Fruit fly (Drosophila melanogaster) whole organism, embryonic: ENCODE measurements around the gene Trf4-2.

Experiments used
- Asciz ChIP-seq: fragments of 200-800 bp; sonication (Bioruptor generic); optimal IDR thresholded peaks from 2 replicates; lab custom pipeline; 2017; ENCODE audit warnings: missing biosample characterization, mild to moderate bottlenecking, missing genetic modification characterization, missing genetic modification reagents
- CG10267 ChIP-seq: fragments of 200-800 bp; sonication (Bioruptor generic); optimal IDR thresholded peaks from 2 replicates; lab custom pipeline; 2018; ENCODE audit warnings: missing biosample characterization, mild to moderate bottlenecking, missing genetic modification characterization, moderate library complexity
- CG10565 ChIP-seq: fragments of 200-800 bp; sonication (Bioruptor generic); optimal IDR thresholded peaks from 3 replicates; lab custom pipeline; 2016; ENCODE audit warnings: missing biosample characterization, mild to moderate bottlenecking, missing genetic modification characterization
- CG13296 ChIP-seq: fragments of 200-800 bp; sonication (Bioruptor generic); optimal IDR thresholded peaks from 3 replicates; lab custom pipeline; 2018; ENCODE audit warnings: missing biosample characterization, mild to moderate bottlenecking, missing genetic modification characterization
- CG13424 ChIP-seq: fragments of 200-800 bp; sonication (Bioruptor generic); optimal IDR thresholded peaks from 2 replicates; lab custom pipeline; 2019; ENCODE audit warnings: missing biosample characterization, mild to moderate bottlenecking, missing genetic modification characterization, moderate library complexity
- CG13775 ChIP-seq: fragments of 200-800 bp; sonication (Bioruptor generic); optimal IDR thresholded peaks from 3 replicates; lab custom pipeline; 2017; ENCODE audit warnings: missing biosample characterization, mild to moderate bottlenecking, missing genetic modification characterization
- CG13894 ChIP-seq: fragments of 200-800 bp; sonication (Bioruptor generic); optimal IDR thresholded peaks from 3 replicates; lab custom pipeline; 2018; ENCODE audit warnings: missing biosample characterization, mild to moderate bottlenecking, missing genetic modification characterization, moderate library complexity
- CG14710 ChIP-seq: fragments of 200-800 bp; sonication (Bioruptor generic); optimal IDR thresholded peaks from 3 replicates; lab custom pipeline; 2019; ENCODE audit warnings: missing biosample characterization, mild to moderate bottlenecking, missing genetic modification characterization, moderate library complexity
- CG15073 ChIP-seq: fragments of 200-800 bp; sonication (Bioruptor generic); optimal IDR thresholded peaks from 2 replicates; lab custom pipeline; 2016; ENCODE audit warnings: missing biosample characterization, missing genetic modification characterization
- CG15696 ChIP-seq: fragments of 200-800 bp; sonication (Bioruptor generic); optimal IDR thresholded peaks from 2 replicates; lab custom pipeline; 2019; ENCODE audit warnings: missing biosample characterization, mild to moderate bottlenecking, missing genetic modification characterization, moderate library complexity
- CG16813 ChIP-seq: fragments of 200-800 bp; sonication (Bioruptor generic); IDR thresholded peaks from 3 replicates; pipeline ENCODE4 v1.3.6; 2022; ENCODE audit warnings: missing biosample characterization, missing genetic modification characterization; ENCODE audit not compliant: partially characterized antibody
- CG17385 ChIP-seq: fragments of 200-800 bp; sonication (Bioruptor generic); optimal IDR thresholded peaks from 3 replicates; lab custom pipeline; 2018; ENCODE audit warnings: missing biosample characterization, mild to moderate bottlenecking, missing genetic modification characterization
- CG1832 ChIP-seq: fragments of 200-800 bp; sonication (Bioruptor generic); optimal IDR thresholded peaks from 2 replicates; lab custom pipeline; 2017; ENCODE audit warnings: missing biosample characterization, mild to moderate bottlenecking, missing genetic modification characterization, inconsistent platforms
- CG2712 ChIP-seq: fragments of 200-800 bp; optimal IDR thresholded peaks from 3 replicates; lab custom pipeline; 2019; ENCODE audit warnings: missing biosample characterization, mild to moderate bottlenecking, missing genetic modification characterization, moderate library complexity
- CG30020 ChIP-seq: fragments of 200-800 bp; optimal IDR thresholded peaks from 2 replicates; lab custom pipeline; 2019; ENCODE audit warnings: missing biosample characterization, mild to moderate bottlenecking, missing genetic modification characterization, moderate library complexity
- CG31441 ChIP-seq: fragments of 200-800 bp; sonication (Bioruptor generic); IDR thresholded peaks from 2 replicates; pipeline ENCODE4 v1.3.6; 2022; ENCODE audit warnings: missing biosample characterization, missing genetic modification characterization
- CG33557 ChIP-seq: fragments of 200-800 bp; sonication (Bioruptor generic); optimal IDR thresholded peaks from 2 replicates; lab custom pipeline; 2019; ENCODE audit warnings: missing biosample characterization, mild to moderate bottlenecking, missing genetic modification characterization, moderate library complexity
- CG3847 ChIP-seq: fragments of 200-800 bp; sonication (Bioruptor generic); IDR thresholded peaks from 2 replicates; pipeline ENCODE4 v1.3.6; 2022; ENCODE audit warnings: missing biosample characterization, missing genetic modification characterization
- CG4730 ChIP-seq: fragments of 200-800 bp; sonication (Bioruptor generic); IDR thresholded peaks from 2 replicates; pipeline ENCODE4 v1.3.6; 2022; ENCODE audit warnings: missing biosample characterization, missing genetic modification characterization
- CG4820 ChIP-seq: fragments of 200-800 bp; sonication (Bioruptor generic); optimal IDR thresholded peaks from 3 replicates; lab custom pipeline; 2016; ENCODE audit warnings: missing biosample characterization, missing genetic modification characterization
- CG7556 ChIP-seq: fragments of 200-800 bp; sonication (Bioruptor generic); optimal IDR thresholded peaks from 2 replicates; lab custom pipeline; 2017; ENCODE audit warnings: missing biosample characterization, mild to moderate bottlenecking, missing genetic modification characterization
- CG7987 ChIP-seq: fragments of 200-800 bp; sonication (Bioruptor generic); optimal IDR thresholded peaks from 2 replicates; lab custom pipeline; 2018; ENCODE audit warnings: missing biosample characterization, mild to moderate bottlenecking, missing genetic modification characterization, moderate library complexity
- ERR ChIP-seq: fragments of 200-800 bp; sonication (Bioruptor generic); optimal IDR thresholded peaks from 2 replicates; lab custom pipeline; 2016; ENCODE audit warnings: missing biosample characterization, missing genetic modification characterization
- Fer3 ChIP-seq: fragments of 200-800 bp; sonication (Bioruptor generic); optimal IDR thresholded peaks from 2 replicates; lab custom pipeline; 2018; ENCODE audit warnings: missing biosample characterization, mild to moderate bottlenecking, missing genetic modification characterization, moderate library complexity
- Hr78 ChIP-seq, 2 experiments: fragments of 200-800 bp in 1 of 2; fragments of >200 bp in 1 of 2; sonication (Bioruptor generic) in 1 of 2; optimal IDR thresholded peaks; 2 replicates each; lab custom pipeline; 2017 to 2019; ENCODE audit warnings: missing biosample characterization in 2 of 2, missing genetic modification characterization in 2 of 2, mild to moderate bottlenecking in 1 of 2, moderate library complexity in 1 of 2
- Lim3 ChIP-seq: fragments of 200-800 bp; sonication (Bioruptor generic); IDR thresholded peaks from 2 replicates; pipeline ENCODE4 v1.3.6; 2022; ENCODE audit warnings: missing biosample characterization, missing genetic modification characterization
- Lpt ChIP-seq: fragments of >200 bp; optimal IDR thresholded peaks from 2 replicates; lab custom pipeline; 2018; ENCODE audit warnings: missing biosample characterization, missing genetic modification characterization
- NC2α ChIP-seq: fragments of 200-800 bp; sonication (Bioruptor generic); optimal IDR thresholded peaks from 2 replicates; lab custom pipeline; 2016; ENCODE audit warnings: missing biosample characterization, missing genetic modification characterization
- Usf ChIP-seq: fragments of 200-800 bp; sonication (Bioruptor generic); optimal IDR thresholded peaks from 2 replicates; lab custom pipeline; 2017; ENCODE audit warnings: missing genotype, missing biosample characterization, missing genetic modification characterization
- Xbp1 ChIP-seq: fragments of 200-800 bp; sonication (Bioruptor generic); optimal IDR thresholded peaks from 3 replicates; lab custom pipeline; 2016; ENCODE audit warnings: missing biosample characterization, mild to moderate bottlenecking, missing genetic modification characterization
- ac ChIP-seq: fragments of 200-800 bp; sonication (Bioruptor generic); optimal IDR thresholded peaks from 3 replicates; lab custom pipeline; 2017; ENCODE audit warnings: missing biosample characterization, mild to moderate bottlenecking, missing genetic modification characterization
- bbx ChIP-seq: fragments of 200-800 bp; sonication (Bioruptor generic); IDR thresholded peaks from 2 replicates; pipeline ENCODE4 v1.3.6; 2022; ENCODE audit warnings: missing biosample characterization, missing genetic modification characterization; ENCODE audit not compliant: partially characterized antibody
- bcd ChIP-seq: fragments of 200-800 bp; sonication (Bioruptor generic); optimal IDR thresholded peaks from 2 replicates; lab custom pipeline; 2017; ENCODE audit warnings: missing biosample characterization, mild to moderate bottlenecking, missing genetic modification characterization
- chinmo ChIP-seq: fragments of 200-800 bp; sonication (Bioruptor generic); IDR thresholded peaks from 4 replicates; pipeline ENCODE4 v1.3.6; 2022; ENCODE audit warnings: missing biosample characterization, missing genetic modification characterization; ENCODE audit not compliant: partially characterized antibody
- fru ChIP-seq: fragments of >200 bp; optimal IDR thresholded peaks from 2 replicates; lab custom pipeline; 2017
- ham ChIP-seq: fragments of 200-800 bp; sonication (Bioruptor generic); IDR thresholded peaks from 2 replicates; pipeline ENCODE4 v1.3.6; 2022; ENCODE audit warnings: missing biosample characterization, missing genetic modification characterization
- her ChIP-seq: fragments of 200-800 bp; sonication (Bioruptor generic); optimal IDR thresholded peaks from 2 replicates; lab custom pipeline; 2016; ENCODE audit warnings: missing biosample characterization, missing genetic modification characterization
- mirr ChIP-seq: fragments of 200-800 bp; sonication (Bioruptor generic); optimal IDR thresholded peaks from 3 replicates; lab custom pipeline; 2018; ENCODE audit warnings: missing biosample characterization, mild to moderate bottlenecking, missing genetic modification characterization
- nau ChIP-seq: fragments of 200-800 bp; sonication (Bioruptor generic); optimal IDR thresholded peaks from 3 replicates; lab custom pipeline; 2017; ENCODE audit warnings: missing biosample characterization, mild to moderate bottlenecking, missing genetic modification characterization, missing genetic modification reagents
- oc ChIP-seq: fragments of 200-800 bp; sonication (Bioruptor generic); optimal IDR thresholded peaks from 2 replicates; lab custom pipeline; 2018; ENCODE audit warnings: missing biosample characterization, mild to moderate bottlenecking, missing genetic modification characterization, moderate library complexity
- pb ChIP-seq: fragments of 200-800 bp; sonication (Bioruptor generic); optimal IDR thresholded peaks from 3 replicates; lab custom pipeline; 2016; ENCODE audit warnings: missing biosample characterization, missing genetic modification characterization
- pzg ChIP-seq: fragments of 200-800 bp; sonication (Bioruptor generic); optimal IDR thresholded peaks from 3 replicates; lab custom pipeline; 2018; ENCODE audit warnings: missing biosample characterization, mild to moderate bottlenecking, missing genetic modification characterization, moderate library complexity
- schlank ChIP-seq: fragments of 200-800 bp; sonication (Bioruptor generic); optimal IDR thresholded peaks from 2 replicates; lab custom pipeline; 2018; ENCODE audit warnings: missing biosample characterization, mild to moderate bottlenecking, missing genetic modification characterization
- scrt ChIP-seq: fragments of 200-800 bp; sonication (Bioruptor generic); optimal IDR thresholded peaks from 2 replicates; lab custom pipeline; 2018; ENCODE audit warnings: missing biosample characterization, mild to moderate bottlenecking, missing genetic modification characterization, moderate library complexity
- sna ChIP-seq: fragments of 200-800 bp; sonication (Bioruptor generic); IDR thresholded peaks from 2 replicates; pipeline ENCODE4 v1.3.6; 2022; ENCODE audit warnings: missing biosample characterization, missing genetic modification characterization; ENCODE audit not compliant: partially characterized antibody
- sob ChIP-seq: fragments of 200-800 bp; sonication (Bioruptor generic); IDR thresholded peaks from 2 replicates; pipeline ENCODE4 v1.3.6; 2022; ENCODE audit warnings: missing biosample characterization, missing genetic modification characterization
- ssp ChIP-seq: fragments of 200-800 bp; sonication (Bioruptor generic); IDR thresholded peaks from 2 replicates; pipeline ENCODE4 v1.3.6; 2022; ENCODE audit warnings: missing biosample characterization, missing genetic modification characterization
- tgo ChIP-seq: fragments of 200-800 bp; sonication (Bioruptor generic); IDR thresholded peaks from 3 replicates; pipeline ENCODE4 v1.3.6; 2022; ENCODE audit warnings: missing biosample characterization, missing genetic modification characterization
- vfl ChIP-seq: fragments of 200-800 bp; sonication (Bioruptor generic); optimal IDR thresholded peaks from 2 replicates; lab custom pipeline; 2016; ENCODE audit warnings: missing biosample characterization, missing genetic modification characterization
- zen ChIP-seq: fragments of 200-800 bp; sonication (Bioruptor generic); optimal IDR thresholded peaks from 3 replicates; lab custom pipeline; 2018; ENCODE audit warnings: missing biosample characterization, mild to moderate bottlenecking, missing genetic modification characterization, moderate library complexity

The Trf4-2 gene

dm6 chr3R:24876843-24877457 is 48.1 kb upstream of the Trf4-2 start, which contains the start of the genes CG11089 and CG31381 (continued):
- peak; percentile 25 for TF ChIP-seq CG13424 (tag; lab: Kevin White, UChicago)
- no peak for TF ChIP-seq bcd (GFP tag; lab: Kevin White, UChicago)
- TF ChIP-seq sna, result no peak; the same call in 1 of the 2 replicates
- TF ChIP-seq Fer3 (tag; lab: Kevin White, UChicago), result no peak
- no peak for TF ChIP-seq CG17385
- no peak for TF ChIP-seq mirr (GFP tag; lab: Kevin White, UChicago)
- no peak for TF ChIP-seq CG13894 (tag; lab: Kevin White, UChicago)
- TF ChIP-seq Lim3 (GFP tag; lab: Robert Waterston, UW), result no peak
- TF ChIP-seq CG15073 (GFP tag; lab: Kevin White, UChicago), result no peak
- TF ChIP-seq bbx (GFP tag; lab: Robert Waterston, UW), result no peak
- no peak for TF ChIP-seq nau (GFP tag; lab: Kevin White, UChicago)
- no peak for TF ChIP-seq oc (tag; lab: Kevin White, UChicago)
- no peak for TF ChIP-seq chinmo (GFP tag; lab: Robert Waterston, UW)
- no peak for TF ChIP-seq CG16813 (GFP tag; lab: Robert Waterston, UW)
- TF ChIP-seq ERR (GFP tag; lab: Kevin White, UChicago), result no peak
- no peak for TF ChIP-seq CG2712
- TF ChIP-seq CG3847 (GFP tag; lab: Robert Waterston, UW), result no peak
- no peak for TF ChIP-seq CG13296 (GFP tag; lab: Kevin White, UChicago)
- TF ChIP-seq ssp (GFP tag; lab: Robert Waterston, UW), result no peak
- TF ChIP-seq her (GFP tag; lab: Kevin White, UChicago), result no peak
- no peak for TF ChIP-seq CG10565
- TF ChIP-seq fru (lab: Kevin White, UChicago), result no peak
- no peak for TF ChIP-seq CG4820
- TF ChIP-seq NC2α, result no peak
- TF ChIP-seq zen, result no peak
- no peak for TF ChIP-seq pb (GFP tag; lab: Kevin White, UChicago)
- TF ChIP-seq CG33557 (GFP tag; lab: Kevin White, UChicago), result no peak
- 0 out of 2 replicates have a peak, but pooled peaks have one; percentile 7 for TF ChIP-seq CG31441 (GFP tag; lab: Robert Waterston, UW)
- TF ChIP-seq CG7987 (GFP tag; lab: Kevin White, UChicago), result no peak
- TF ChIP-seq CG14710 (tag; lab: Kevin White, UChicago), result peak; percentile 100
- TF ChIP-seq CG13775 (GFP tag; lab: Kevin White, UChicago), result peak; percentile 6
- no peak for TF ChIP-seq Xbp1 (GFP tag; lab: Kevin White, UChicago)
- no peak for TF ChIP-seq ham (GFP tag; lab: Robert Waterston, UW)
- TF ChIP-seq CG15696 (tag; lab: Kevin White, UChicago), result no peak
- no peak for TF ChIP-seq vfl
- TF ChIP-seq Hr78 (GFP tag; optimal IDR thresholded peaks at IDR 0.05; lab: Kevin White, UChicago), result no peak
- TF ChIP-seq Lpt (GFP tag; lab: Kevin White, UChicago), result no peak
- TF ChIP-seq ac, result no peak
- peak; percentile 50 for TF ChIP-seq pzg (GFP tag; lab: Kevin White, UChicago)
- no peak for TF ChIP-seq sob
- no peak for TF ChIP-seq CG4730 (GFP tag; lab: Robert Waterston, UW)
- TF ChIP-seq CG7556 (GFP tag; lab: Kevin White, UChicago), result peak; percentile 24
- TF ChIP-seq scrt (GFP tag; lab: Kevin White, UChicago), result peak; percentile 84
- no peak for TF ChIP-seq schlank (tag; lab: Kevin White, UChicago)
- TF ChIP-seq tgo (GFP tag; lab: Robert Waterston, UW), result no peak
- peak; percentile 45 for TF ChIP-seq CG10267 (tag; lab: Kevin White, UChicago)
- TF ChIP-seq CG30020 (tag; lab: Kevin White, UChicago), result peak; percentile 2
- peak; percentile 25 for TF ChIP-seq Asciz
- TF ChIP-seq Usf (GFP tag; lab: Kevin White, UChicago), result no peak
- no peak for TF ChIP-seq CG1832 (GFP tag; lab: Kevin White, UChicago)
